Worm (Caenorhabditis elegans) whole organism, young adult: ENCODE results near the gene irld-34.

Experiments used
- B0019.2 ChIP-seq: fragments of 200-800 bp; sonication (Bioruptor generic); conservative IDR thresholded peaks from 2 replicates; pipeline ENCODE4 v1.3.6; 2022; ENCODE audit warnings: missing genetic modification reagents, missing genetic modification characterization, missing compliant biosample characterization
- B0336.3 ChIP-seq: fragments of 200-800 bp; sonication (Bioruptor generic); IDR thresholded peaks from 2 replicates; pipeline ENCODE4 v1.3.6; 2022; ENCODE audit warnings: missing genetic modification characterization, missing compliant biosample characterization
- F22D6.2 ChIP-seq: sonication (generic microtip); optimal IDR thresholded peaks from 2 replicates; lab custom pipeline; 2016; ENCODE audit warnings: mild to moderate bottlenecking, missing genetic modification characterization, missing compliant biosample characterization
- F23B12.7 ChIP-seq: sonication (generic microtip); optimal IDR thresholded peaks from 2 replicates; lab custom pipeline; 2017; ENCODE audit warnings: missing genetic modification characterization, mild to moderate bottlenecking, missing compliant biosample characterization, antibody characterized with exemption, moderate library complexity; ENCODE audit not compliant: insufficient read depth
- F37B4.10 ChIP-seq: fragments of 200-800 bp; sonication (Bioruptor generic); IDR thresholded peaks from 2 replicates; pipeline ENCODE4 v1.3.6; 2022; ENCODE audit warnings: missing genetic modification characterization, missing compliant biosample characterization
- F55B11.4 ChIP-seq: sonication (generic microtip); optimal IDR thresholded peaks from 2 replicates; lab custom pipeline; 2016; ENCODE audit warnings: missing compliant biosample characterization, missing genetic modification characterization, borderline replicate concordance; ENCODE audit not compliant: insufficient read depth
- T07F8.4 ChIP-seq: sonication (generic microtip); optimal IDR thresholded peaks from 2 replicates; lab custom pipeline; 2016; ENCODE audit warnings: mild to moderate bottlenecking, missing genetic modification characterization, moderate library complexity, missing compliant biosample characterization
- Y53G8AR.9 ChIP-seq: fragments of 200-800 bp; sonication (Bioruptor generic); conservative IDR thresholded peaks from 2 replicates; pipeline ENCODE4 v1.3.6; 2022; ENCODE audit warnings: missing genetic modification reagents, missing genetic modification characterization, missing compliant biosample characterization
- ZK185.1 ChIP-seq: sonication (generic microtip); optimal IDR thresholded peaks from 2 replicates; lab custom pipeline; 2016; ENCODE audit warnings: mild to moderate bottlenecking, missing genetic modification characterization, missing compliant biosample characterization; ENCODE audit not compliant: poor library complexity, severe bottlenecking
- attf-3 ChIP-seq: fragments of 200-800 bp; sonication (Bioruptor generic); conservative IDR thresholded peaks from 2 replicates; pipeline ENCODE4 v1.3.6; 2022; ENCODE audit warnings: missing genetic modification reagents, missing genetic modification characterization, missing compliant biosample characterization
- ceh-100 ChIP-seq: fragments of 200-800 bp; sonication (Bioruptor generic); IDR thresholded peaks from 2 replicates; pipeline ENCODE4 v1.3.6; 2022; ENCODE audit warnings: missing genetic modification reagents, missing genetic modification characterization, missing compliant biosample characterization
- ceh-79 ChIP-seq: sonication (generic microtip); optimal IDR thresholded peaks from 2 replicates; lab custom pipeline; 2017; ENCODE audit warnings: mild to moderate bottlenecking, missing genetic modification characterization, missing compliant biosample characterization
- dpl-1 ChIP-seq: fragments of 150-350 bp; optimal IDR thresholded peaks from 2 replicates; lab custom pipeline; 2014; ENCODE audit warnings: missing biosample characterization, missing genetic modification reagents, missing genetic modification characterization
- egl-44 ChIP-seq: fragments of 200-800 bp; sonication (Bioruptor generic); IDR thresholded peaks from 2 replicates; pipeline ENCODE4 v1.3.6; 2022; ENCODE audit warnings: missing genetic modification reagents, missing genetic modification characterization, missing compliant biosample characterization
- egrh-3 ChIP-seq: fragments of 200-800 bp; sonication (Bioruptor generic); IDR thresholded peaks from 2 replicates; pipeline ENCODE4 v1.3.6; 2022; ENCODE audit warnings: missing genetic modification reagents, missing genetic modification characterization, missing compliant biosample characterization
- ekl-4 ChIP-seq: fragments of 200-800 bp; sonication (Bioruptor generic); IDR thresholded peaks from 2 replicates; pipeline ENCODE4 v1.3.6; 2022; ENCODE audit warnings: missing genetic modification reagents, missing genetic modification characterization, missing compliant biosample characterization
- hlh-12 ChIP-seq: sonication (generic microtip); optimal IDR thresholded peaks from 2 replicates; lab custom pipeline; 2016; ENCODE audit warnings: missing genetic modification characterization, missing compliant biosample characterization
- hmg-1.2 ChIP-seq: fragments of 200-800 bp; sonication (Bioruptor generic); IDR thresholded peaks from 2 replicates; pipeline ENCODE4 v1.3.6; 2022; ENCODE audit warnings: missing genetic modification reagents, missing genetic modification characterization, missing compliant biosample characterization
- let-607 ChIP-seq, 2 experiments: fragments of 200-800 bp in 1 of 2; sonication (Bioruptor generic) in 1 of 2; sonication (generic microtip) in 1 of 2; optimal IDR thresholded peaks; 2 replicates each; lab custom pipeline; 2016 to 2018; ENCODE audit warnings: mild to moderate bottlenecking in 2 of 2, missing compliant biosample characterization in 2 of 2, missing genetic modification characterization in 2 of 2, moderate library complexity in 2 of 2, missing genotype in 1 of 2
- mcd-1 ChIP-seq: fragments of 200-800 bp; sonication (Bioruptor generic); IDR thresholded peaks from 2 replicates; pipeline ENCODE4 v1.3.6; 2022; ENCODE audit warnings: missing genetic modification reagents, missing genetic modification characterization, missing compliant biosample characterization
- mes-4 ChIP-seq: sonication (generic microtip); optimal IDR thresholded peaks from 2 replicates; lab custom pipeline; 2016; ENCODE audit warnings: missing genotype, missing genetic modification characterization, missing compliant biosample characterization
- nfya-2 ChIP-seq: fragments of 200-800 bp; sonication (Bioruptor generic); IDR thresholded peaks from 2 replicates; pipeline ENCODE4 v1.3.6; 2022; ENCODE audit warnings: missing genetic modification reagents, missing genetic modification characterization, missing compliant biosample characterization
- repo-1 ChIP-seq: sonication (generic microtip); optimal IDR thresholded peaks from 2 replicates; lab custom pipeline; 2017; ENCODE audit warnings: mild to moderate bottlenecking, missing genetic modification characterization, missing compliant biosample characterization
- snpc-3.4 ChIP-seq: sonication (generic microtip); optimal IDR thresholded peaks from 2 replicates; lab custom pipeline; 2017; ENCODE audit warnings: missing genetic modification characterization, mild to moderate bottlenecking, missing compliant biosample characterization, antibody characterized with exemption, moderate library complexity, missing genotype, missing genetic modification reagents
- sptf-2 ChIP-seq: fragments of 200-800 bp; sonication (Bioruptor generic); optimal IDR thresholded peaks from 2 replicates; lab custom pipeline; 2018; ENCODE audit warnings: mild to moderate bottlenecking, missing genetic modification characterization, missing compliant biosample characterization
- tbp1 ChIP-seq: fragments of 200-800 bp; sonication (Bioruptor generic); optimal IDR thresholded peaks from 2 replicates; lab custom pipeline; 2018; ENCODE audit warnings: mild to moderate bottlenecking, missing genetic modification characterization, missing compliant biosample characterization
- unc-62 ChIP-seq: fragments of 150-350 bp; optimal IDR thresholded peaks from 2 replicates; lab custom pipeline; 2014; ENCODE audit warnings: missing biosample characterization, missing genetic modification reagents, missing genetic modification characterization
- xnd-1 ChIP-seq: sonication (generic microtip); optimal IDR thresholded peaks from 2 replicates; lab custom pipeline; 2016; ENCODE audit warnings: missing genotype, missing genetic modification reagents, missing genetic modification characterization, missing compliant biosample characterization
- zfh-2 ChIP-seq: fragments of 200-800 bp; sonication (Bioruptor generic); conservative IDR thresholded peaks from 2 replicates; pipeline ENCODE4 v1.3.6; 2022; ENCODE audit warnings: missing genetic modification reagents, missing genetic modification characterization, missing compliant biosample characterization
- zim-3 ChIP-seq: sonication (generic microtip); optimal IDR thresholded peaks from 2 replicates; lab custom pipeline; 2017; ENCODE audit warnings: mild to moderate bottlenecking, missing genetic modification characterization, moderate library complexity, missing compliant biosample characterization
- ztf-28 ChIP-seq: fragments of 200-800 bp; sonication (Bioruptor generic); IDR thresholded peaks from 2 replicates; pipeline ENCODE4 v1.3.6; 2022; ENCODE audit warnings: missing genetic modification reagents, missing genetic modification characterization, missing compliant biosample characterization

irld-34 gene

ce11 chrIII:9136587-9136986, 18.3 kb upstream of the irld-34 start, which contains the start of gene eat-4:
Gene eat-4, plus strand, starts transcription at chrIII:9136887.
- TF ChIP-seq ztf-28 (GFP tag; lab: Robert Waterston, UW) (no peak), dpl-1 (GFP tag; lab: Kevin White, UChicago) (no peak), hlh-12 (tag; lab: Kevin White, UChicago) (no peak)

DNA sequence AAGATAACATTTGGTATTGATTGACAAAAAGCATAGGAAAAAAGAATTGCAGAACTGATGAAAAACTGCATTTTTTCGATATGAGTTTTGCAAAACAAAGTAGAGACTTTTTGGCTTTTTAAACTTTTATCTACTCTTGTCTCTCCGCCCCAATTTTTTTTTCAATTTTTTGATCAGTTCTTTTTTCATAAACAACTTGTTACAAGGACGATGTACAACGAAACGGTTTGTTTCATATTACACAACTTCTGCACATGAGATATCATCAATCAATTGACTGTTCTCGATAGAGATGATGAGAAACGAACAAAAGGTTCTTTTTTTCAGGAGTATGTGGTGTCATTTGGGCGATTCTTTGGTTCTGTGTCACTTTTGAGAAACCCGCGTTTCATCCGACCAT, 16.3 kb upstream of the irld-34 start, which contains the start of gene ZK512.7:
TSS of gene ZK512.7 (minus strand) at position 101 of the 400 bp plus-strand sequence.
- TF ChIP-seq Y53G8AR.9 (GFP tag; lab: Robert Waterston, UW) (no peak), B0336.3 (GFP tag; lab: Robert Waterston, UW) (no peak), egrh-3 (GFP tag; lab: Robert Waterston, UW) (no peak), F22D6.2 (tag; lab: Kevin White, UChicago) (no peak), ekl-4 (GFP tag; lab: Robert Waterston, UW) (no peak), egl-44 (GFP tag; lab: Robert Waterston, UW) (no peak), ceh-79 (no peak)

ce11 chrIII:9143911-9144310, 11.0 kb upstream of the irld-34 start, which contains the start of gene ZK512.11:
Gene ZK512.11, plus strand, starts transcription at chrIII:9144211.
- TF ChIP-seq attf-3 (GFP tag; lab: Robert Waterston, UW): no peak
- TF ChIP-seq xnd-1 (tag; lab: Kevin White, UChicago): no peak
- no peak for TF ChIP-seq F55B11.4 (tag; lab: Kevin White, UChicago)
- no peak for TF ChIP-seq B0336.3 (GFP tag; lab: Robert Waterston, UW)
- no peak for TF ChIP-seq zim-3 (tag; lab: Kevin White, UChicago)
- no peak for TF ChIP-seq mcd-1 (GFP tag; lab: Robert Waterston, UW)
- TF ChIP-seq ztf-28 (GFP tag; lab: Robert Waterston, UW): no peak
- no peak for TF ChIP-seq repo-1 (tag; lab: Kevin White, UChicago)
- TF ChIP-seq T07F8.4 (tag; lab: Kevin White, UChicago): no peak
- TF ChIP-seq mes-4 (tag; lab: Kevin White, UChicago): no peak
- TF ChIP-seq egl-44 (GFP tag; lab: Robert Waterston, UW): no peak
- TF ChIP-seq ZK185.1 (tag; lab: Kevin White, UChicago): no peak
- no peak; the same call in 1 of the 2 replicates for TF ChIP-seq hmg-1.2
- no peak for TF ChIP-seq F37B4.10 (GFP tag; lab: Robert Waterston, UW)
- no peak for TF ChIP-seq B0019.2
- TF ChIP-seq nfya-2 (GFP tag; lab: Robert Waterston, UW): no peak
- TF ChIP-seq snpc-3.4 (tag; lab: Kevin White, UChicago): no peak
- TF ChIP-seq unc-62 (GFP tag; lab: Kevin White, UChicago): no peak
- TF ChIP-seq, all 124 proteins: peak for 0

DNA sequence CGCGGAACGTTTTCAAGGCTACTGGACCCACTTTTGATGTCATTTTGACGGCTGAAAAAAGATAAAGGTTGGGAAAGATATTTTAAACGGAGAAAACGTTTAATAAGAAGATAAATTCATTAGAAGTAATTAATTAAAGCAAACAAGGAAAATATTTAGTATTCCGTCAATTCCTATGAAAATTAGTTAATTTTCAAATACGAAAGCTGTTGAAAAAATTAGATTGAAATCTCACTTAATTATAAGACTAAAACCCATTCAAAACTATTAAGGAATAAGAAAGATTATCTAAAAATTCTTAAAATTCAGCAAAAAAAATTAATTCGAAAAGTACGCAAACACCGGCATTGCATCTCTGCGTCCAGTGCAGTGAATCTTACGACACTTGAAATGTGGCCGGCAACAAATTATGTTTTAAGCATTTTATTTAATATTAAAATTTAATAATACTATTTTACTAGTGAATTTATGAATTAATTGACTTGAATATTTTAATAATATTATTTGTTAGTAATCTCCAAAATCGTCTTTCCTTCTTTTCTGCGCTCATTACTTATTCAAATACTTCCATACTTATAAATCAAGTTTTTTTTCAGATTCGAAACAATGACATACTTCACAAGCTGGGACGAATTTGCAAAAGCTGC, 10.0 kb upstream of the irld-34 start, which contains the start of the genes ZK512.2 and ZK512.4:
TSS of gene ZK512.2 (minus strand) at position 51 of the 647 bp plus-strand sequence.
TSS of gene ZK512.4 (plus strand) at position 597 of the 647 bp plus-strand sequence.
- TF ChIP-seq sptf-2 (GFP tag; lab: Kevin White, UChicago): no peak
- peak in 1 of 2 experiments; percentile 0 for TF ChIP-seq let-607 (tag; optimal IDR thresholded peaks at IDR 0.05; lab: Kevin White, UChicago)
- TF ChIP-seq F23B12.7 (tag; lab: Kevin White, UChicago): peak; percentile 55
- TF ChIP-seq, all 124 proteins: peak for 2

ce11 chrIII:9145765-9146164, 9.1 kb upstream of the irld-34 start, which contains the start of gene ZK512.8:
Gene ZK512.8, plus strand, starts transcription at chrIII:9146065.
- TF ChIP-seq ceh-100 (no peak), ztf-28 (GFP tag; lab: Robert Waterston, UW) (no peak), tbp1 (GFP tag; lab: Kevin White, UChicago) (no peak), zfh-2 (GFP tag; lab: Robert Waterston, UW) (no peak)
- TF ChIP-seq, all 124 proteins: peak for 0
